Fruit fly (Drosophila melanogaster) whole organism, embryonic: ENCODE data around the gene CG10343.

ENCODE experiments used
- Ada2b ChIP-seq: fragments of 200-800 bp; sonication (Bioruptor generic); IDR thresholded peaks from 2 replicates; pipeline ENCODE4 v1.3.6; 2022; ENCODE audit warnings: missing biosample characterization, missing genetic modification characterization
- CG10209 ChIP-seq: fragments of 200-800 bp; sonication (Bioruptor generic); optimal IDR thresholded peaks from 3 replicates; lab custom pipeline; 2017; ENCODE audit warnings: missing biosample characterization, mild to moderate bottlenecking, missing genetic modification characterization, missing genetic modification reagents
- CG10565 ChIP-seq: fragments of 200-800 bp; sonication (Bioruptor generic); optimal IDR thresholded peaks from 3 replicates; lab custom pipeline; 2016; ENCODE audit warnings: missing biosample characterization, mild to moderate bottlenecking, missing genetic modification characterization
- CG11398 ChIP-seq: fragments of 200-800 bp; sonication (Bioruptor generic); optimal IDR thresholded peaks from 2 replicates; lab custom pipeline; 2016; ENCODE audit warnings: missing biosample characterization, missing genetic modification characterization
- CG11560 ChIP-seq: fragments of 200-800 bp; sonication (Bioruptor generic); IDR thresholded peaks from 3 replicates; pipeline ENCODE4 v1.3.6; 2022; ENCODE audit warnings: missing biosample characterization, missing genetic modification characterization
- CG12299 ChIP-seq: fragments of 200-800 bp; sonication (Bioruptor generic); optimal IDR thresholded peaks from 2 replicates; lab custom pipeline; 2018; ENCODE audit warnings: missing biosample characterization, mild to moderate bottlenecking, missing genetic modification characterization
- CG17328 ChIP-seq: fragments of 200-800 bp; sonication (Bioruptor generic); IDR thresholded peaks from 2 replicates; pipeline ENCODE4 v1.3.6; 2022; ENCODE audit warnings: missing biosample characterization, missing genetic modification characterization
- CG17359 ChIP-seq: fragments of 200-800 bp; sonication (Bioruptor generic); optimal IDR thresholded peaks from 3 replicates; lab custom pipeline; 2018; ENCODE audit warnings: missing biosample characterization, mild to moderate bottlenecking, missing genetic modification characterization, moderate library complexity
- CG17361 ChIP-seq: fragments of 200-800 bp; sonication (Bioruptor generic); IDR thresholded peaks from 3 replicates; pipeline ENCODE4 v1.3.6; 2022; ENCODE audit warnings: missing biosample characterization, missing genetic modification characterization
- CG17568 ChIP-seq: fragments of 200-800 bp; sonication (Bioruptor generic); optimal IDR thresholded peaks from 2 replicates; lab custom pipeline; 2018; ENCODE audit warnings: missing biosample characterization, mild to moderate bottlenecking, missing genetic modification characterization, moderate library complexity
- CG2199 ChIP-seq: fragments of 200-800 bp; sonication (Bioruptor generic); IDR thresholded peaks from 3 replicates; pipeline ENCODE4 v1.3.6; 2022; ENCODE audit warnings: missing biosample characterization, missing genetic modification characterization
- CG2712 ChIP-seq: fragments of 200-800 bp; optimal IDR thresholded peaks from 3 replicates; lab custom pipeline; 2019; ENCODE audit warnings: missing biosample characterization, mild to moderate bottlenecking, missing genetic modification characterization, moderate library complexity
- CG31365 ChIP-seq: fragments of 200-800 bp; sonication (Bioruptor generic); optimal IDR thresholded peaks from 2 replicates; lab custom pipeline; 2018; ENCODE audit warnings: missing biosample characterization, mild to moderate bottlenecking, missing genetic modification characterization
- CG34376 ChIP-seq: fragments of 200-800 bp; sonication (Bioruptor generic); optimal IDR thresholded peaks from 2 replicates; lab custom pipeline; 2018; ENCODE audit warnings: missing biosample characterization, mild to moderate bottlenecking, missing genetic modification characterization
- CG4404 ChIP-seq: fragments of 200-800 bp; sonication (Bioruptor generic); IDR thresholded peaks from 2 replicates; pipeline ENCODE4 v1.3.6; 2022; ENCODE audit warnings: missing biosample characterization, missing genetic modification characterization
- CG5180 ChIP-seq: fragments of 200-800 bp; sonication (Bioruptor generic); optimal IDR thresholded peaks from 3 replicates; lab custom pipeline; 2017; ENCODE audit warnings: missing biosample characterization, missing genetic modification characterization, mild to moderate bottlenecking, moderate library complexity, missing genetic modification reagents
- CG6175 ChIP-seq: fragments of 200-800 bp; sonication (Bioruptor generic); IDR thresholded peaks from 3 replicates; pipeline ENCODE4 v1.3.6; 2022; ENCODE audit warnings: missing biosample characterization, missing genetic modification characterization
- CG6254 ChIP-seq: fragments of 200-800 bp; sonication (Bioruptor generic); optimal IDR thresholded peaks from 3 replicates; lab custom pipeline; 2017; ENCODE audit warnings: mild to moderate bottlenecking, missing biosample characterization, missing genetic modification reagents, missing genetic modification characterization
- CG7745 ChIP-seq: fragments of 200-800 bp; sonication (Bioruptor generic); optimal IDR thresholded peaks from 2 replicates; lab custom pipeline; 2018; ENCODE audit warnings: missing biosample characterization, mild to moderate bottlenecking, missing genetic modification characterization, moderate library complexity
- CG8765 ChIP-seq: fragments of 200-800 bp; sonication (Bioruptor generic); IDR thresholded peaks from 2 replicates; pipeline ENCODE4 v1.3.6; 2022; ENCODE audit warnings: missing biosample characterization, missing genetic modification characterization
- CG8924 ChIP-seq: fragments of 200-800 bp; optimal IDR thresholded peaks from 3 replicates; lab custom pipeline; 2019; ENCODE audit warnings: missing biosample characterization, mild to moderate bottlenecking, missing genetic modification characterization, moderate library complexity
- CkIIα-i1 ChIP-seq: fragments of 200-800 bp; sonication (Bioruptor generic); IDR thresholded peaks from 2 replicates; pipeline ENCODE4 v1.3.6; 2022; ENCODE audit warnings: missing biosample characterization, missing genetic modification characterization
- Dfd ChIP-seq, 2 experiments: fragments of >200 bp; optimal IDR thresholded peaks; 2 replicates each; lab custom pipeline; 2017; ENCODE audit warnings: missing biosample characterization in 2 of 2, missing genetic modification characterization in 2 of 2
- ERR ChIP-seq: fragments of 200-800 bp; sonication (Bioruptor generic); optimal IDR thresholded peaks from 2 replicates; lab custom pipeline; 2016; ENCODE audit warnings: missing biosample characterization, missing genetic modification characterization
- Ets97D ChIP-seq: fragments of 200-800 bp; sonication (Bioruptor generic); optimal IDR thresholded peaks from 3 replicates; lab custom pipeline; 2016; ENCODE audit warnings: missing biosample characterization, missing genetic modification characterization
- H2.0 ChIP-seq: fragments of 200-800 bp; sonication (Bioruptor generic); IDR thresholded peaks from 2 replicates; pipeline ENCODE4 v1.3.6; 2022; ENCODE audit warnings: missing biosample characterization, missing genetic modification characterization
- HLHmδ ChIP-seq: fragments of 200-800 bp; sonication (Bioruptor generic); optimal IDR thresholded peaks from 2 replicates; lab custom pipeline; 2018; ENCODE audit warnings: missing biosample characterization, mild to moderate bottlenecking, missing genetic modification characterization, moderate library complexity
- HmgD ChIP-seq: fragments of 200-800 bp; sonication (Bioruptor generic); optimal IDR thresholded peaks from 3 replicates; lab custom pipeline; 2016; ENCODE audit warnings: missing biosample characterization, missing genetic modification characterization
- NfI ChIP-seq: fragments of 200-800 bp; sonication (Bioruptor generic); optimal IDR thresholded peaks from 3 replicates; lab custom pipeline; 2018; ENCODE audit warnings: missing biosample characterization, mild to moderate bottlenecking, missing genetic modification characterization, moderate library complexity
- TFAM ChIP-seq: fragments of 200-800 bp; sonication (Bioruptor generic); optimal IDR thresholded peaks from 2 replicates; lab custom pipeline; 2017; ENCODE audit warnings: missing biosample characterization, missing genetic modification characterization, inconsistent platforms
- Vsx1 ChIP-seq: fragments of 200-800 bp; sonication (Bioruptor generic); optimal IDR thresholded peaks from 2 replicates; lab custom pipeline; 2017; ENCODE audit warnings: missing biosample characterization, mild to moderate bottlenecking, missing genetic modification characterization, missing genetic modification reagents
- btn ChIP-seq: fragments of 200-800 bp; sonication (Bioruptor generic); optimal IDR thresholded peaks from 2 replicates; lab custom pipeline; 2016; ENCODE audit warnings: missing biosample characterization, missing genetic modification characterization
- croc ChIP-seq: fragments of 200-800 bp; sonication (Bioruptor generic); conservative IDR thresholded peaks from 3 replicates; pipeline ENCODE4 v1.3.6; 2022; ENCODE audit warnings: missing biosample characterization, missing genetic modification characterization
- dimm ChIP-seq: fragments of 200-800 bp; sonication (Bioruptor generic); IDR thresholded peaks from 2 replicates; pipeline ENCODE4 v1.3.6; 2022; ENCODE audit warnings: missing biosample characterization, missing genetic modification characterization
- dmrt11E ChIP-seq: fragments of 200-800 bp; sonication (Bioruptor generic); optimal IDR thresholded peaks from 3 replicates; lab custom pipeline; 2018; ENCODE audit warnings: missing biosample characterization, mild to moderate bottlenecking, missing genetic modification characterization, moderate library complexity
- fd102C ChIP-seq: fragments of 200-800 bp; sonication (Bioruptor generic); optimal IDR thresholded peaks from 2 replicates; lab custom pipeline; 2018; ENCODE audit warnings: missing biosample characterization, mild to moderate bottlenecking, missing genetic modification characterization, moderate library complexity
- fd64A ChIP-seq: fragments of 200-800 bp; sonication (Bioruptor generic); optimal IDR thresholded peaks from 3 replicates; lab custom pipeline; 2018; ENCODE audit warnings: missing biosample characterization, mild to moderate bottlenecking, missing genetic modification characterization
- gcm ChIP-seq: fragments of 200-800 bp; sonication (Bioruptor generic); optimal IDR thresholded peaks from 2 replicates; lab custom pipeline; 2019; ENCODE audit warnings: missing biosample characterization, mild to moderate bottlenecking, missing genetic modification characterization, moderate library complexity
- grau ChIP-seq: fragments of 200-800 bp; optimal IDR thresholded peaks from 3 replicates; lab custom pipeline; 2019; ENCODE audit warnings: missing biosample characterization, mild to moderate bottlenecking, missing genetic modification characterization, moderate library complexity
- ham ChIP-seq: fragments of 200-800 bp; sonication (Bioruptor generic); IDR thresholded peaks from 2 replicates; pipeline ENCODE4 v1.3.6; 2022; ENCODE audit warnings: missing biosample characterization, missing genetic modification characterization
- hkb ChIP-seq, 2 experiments: fragments of 200-800 bp in 1 of 2; fragments of >200 bp in 1 of 2; sonication (Bioruptor generic) in 1 of 2; IDR thresholded peaks in 1 of 2; optimal IDR thresholded peaks in 1 of 2; 2 replicates each; pipeline versions ENCODE4 v1.3.6 to Lab custom; 2017 to 2022; ENCODE audit warnings: missing biosample characterization in 1 of 2, missing genetic modification characterization in 1 of 2
- ken ChIP-seq: fragments of 200-800 bp; sonication (Bioruptor generic); IDR thresholded peaks from 3 replicates; pipeline ENCODE4 v1.3.6; 2022; ENCODE audit warnings: missing biosample characterization, missing genetic modification characterization
- knrl ChIP-seq: fragments of 200-800 bp; sonication (Bioruptor generic); IDR thresholded peaks from 3 replicates; pipeline ENCODE4 v1.3.6; 2022; ENCODE audit warnings: missing biosample characterization, missing genetic modification characterization; ENCODE audit not compliant: partially characterized antibody
- ranshi ChIP-seq: fragments of 200-800 bp; sonication (Bioruptor generic); IDR thresholded peaks from 2 replicates; pipeline ENCODE4 v1.3.6; 2022; ENCODE audit warnings: missing biosample characterization, missing genetic modification characterization
- slbo ChIP-seq: fragments of 200-800 bp; sonication (Bioruptor generic); IDR thresholded peaks from 2 replicates; pipeline ENCODE4 v1.3.6; 2022; ENCODE audit warnings: missing biosample characterization, missing genetic modification characterization
- tup ChIP-seq: fragments of 200-800 bp; sonication (Bioruptor generic); optimal IDR thresholded peaks from 2 replicates; lab custom pipeline; 2016; ENCODE audit warnings: missing biosample characterization, mild to moderate bottlenecking, missing genetic modification characterization, moderate library complexity
- yki ChIP-seq: fragments of >200 bp; optimal IDR thresholded peaks from 3 replicates; lab custom pipeline; 2018
- z ChIP-seq: fragments of 200-800 bp; sonication (Bioruptor generic); IDR thresholded peaks from 3 replicates; pipeline ENCODE4 v1.3.6; 2022; ENCODE audit warnings: missing biosample characterization, missing genetic modification characterization
- zen2 ChIP-seq: fragments of 200-800 bp; sonication (Bioruptor generic); IDR thresholded peaks from 3 replicates; pipeline ENCODE4 v1.3.6; 2022; ENCODE audit warnings: missing biosample characterization, missing genetic modification characterization; ENCODE audit not compliant: partially characterized antibody

CG10343 gene

dm6 chr2L:18693877-18694723 lies 9.2 kb upstream of the CG10343 start (continued):
- TF ChIP-seq tup = no peak
- TF ChIP-seq CG4404 (GFP tag; lab: Robert Waterston, UW) = no peak
- TF ChIP-seq CG17568 = no peak
- peak; percentile 68 for TF ChIP-seq CG17328 (GFP tag; lab: Robert Waterston, UW)
- TF ChIP-seq CG17359 (tag; lab: Kevin White, UChicago) = peak; percentile 63
- TF ChIP-seq fd64A (GFP tag; lab: Kevin White, UChicago) = no peak
- no peak for TF ChIP-seq CG7745
- no peak for TF ChIP-seq CG31365
- 0 out of 3 replicates have a peak, but pooled peaks have one; percentile 47 for TF ChIP-seq ken (GFP tag; lab: Robert Waterston, UW)
- TF ChIP-seq croc = no peak; the same call in 1 of the 3 replicates
- peak; percentile 60 for TF ChIP-seq CG8924 (tag; lab: Kevin White, UChicago)
- no peak for TF ChIP-seq gcm
- TF ChIP-seq yki (lab: Kevin White, UChicago) = no peak
- TF ChIP-seq CG11560 (tag; lab: Robert Waterston, UW) = no peak
- TF ChIP-seq CG11398 (GFP tag; lab: Kevin White, UChicago) = peak; percentile 19
- TF ChIP-seq CG6254 (GFP tag; lab: Kevin White, UChicago) = peak; percentile 47
- TF ChIP-seq CG34376 (GFP tag; lab: Kevin White, UChicago) = peak; percentile 69
- TF ChIP-seq btn (GFP tag; lab: Kevin White, UChicago) = peak; percentile 12
- peak; percentile 74; the same call in 2 of the 3 replicates for TF ChIP-seq CG2199 (GFP tag; lab: Robert Waterston, UW)
- TF ChIP-seq ranshi (GFP tag; lab: Robert Waterston, UW) = peak; percentile 73
- TF ChIP-seq Dfd (GFP tag; optimal IDR thresholded peaks at IDR 0.05; lab: Kevin White, UChicago) = no peak
- peak; percentile 56 for TF ChIP-seq CG2712 (tag; lab: Kevin White, UChicago)
- TF ChIP-seq ham (GFP tag; lab: Robert Waterston, UW) = no peak
- TF ChIP-seq TFAM = peak; percentile 10
- TF ChIP-seq fd102C (GFP tag; lab: Kevin White, UChicago) = no peak
- no peak for TF ChIP-seq Vsx1 (GFP tag; lab: Kevin White, UChicago)
- peak; percentile 73 for TF ChIP-seq slbo (GFP tag; lab: Robert Waterston, UW)
- peak; percentile 77 for TF ChIP-seq NfI (GFP tag; lab: Kevin White, UChicago)
- peak; percentile 63 for TF ChIP-seq CG10209
- TF ChIP-seq CG8765 (GFP tag; lab: Robert Waterston, UW) = no peak
- TF ChIP-seq CG17361 (GFP tag; lab: Robert Waterston, UW) = peak; percentile 71
- peak; percentile 31 for TF ChIP-seq CG12299 (tag; lab: Kevin White, UChicago)
- TF ChIP-seq grau = peak; percentile 46
- no peak for TF ChIP-seq z (GFP tag; lab: Robert Waterston, UW)
- TF ChIP-seq hkb (optimal IDR thresholded peaks at IDR 0.05; lab: Kevin White, UChicago) = no peak
- TF ChIP-seq hkb (GFP tag; IDR thresholded peaks at IDR 0.05; lab: Robert Waterston, UW) = peak; percentile 67
- peak; percentile 57 for TF ChIP-seq Ets97D (GFP tag; lab: Kevin White, UChicago)
- TF ChIP-seq CG10565 = no peak
- peak; percentile 58 for TF ChIP-seq ERR (GFP tag; lab: Kevin White, UChicago)
- TF ChIP-seq H2.0 (GFP tag; lab: Robert Waterston, UW) = peak; percentile 57
- no peak for TF ChIP-seq dimm
- peak; percentile 32; the same call in 1 of the 3 replicates for TF ChIP-seq knrl (GFP tag; lab: Robert Waterston, UW)
- no peak for TF ChIP-seq CG6175 (GFP tag; lab: Robert Waterston, UW)
- peak; percentile 28 for TF ChIP-seq CG5180 (GFP tag; lab: Kevin White, UChicago)
- TF ChIP-seq CkIIα-i1 (GFP tag; lab: Robert Waterston, UW) = no peak
- peak; percentile 67; the same call in 1 of the 2 replicates for TF ChIP-seq Ada2b (GFP tag; lab: Robert Waterston, UW)
- TF ChIP-seq zen2 (GFP tag; lab: Robert Waterston, UW) = no peak
- TF ChIP-seq dmrt11E (tag; lab: Kevin White, UChicago) = no peak
- TF ChIP-seq HLHmδ (GFP tag; lab: Kevin White, UChicago) = no peak
- TF ChIP-seq HmgD (GFP tag; lab: Kevin White, UChicago) = no peak
